Fruit fly (Drosophila melanogaster): ENCODE data around the gene hzg.

DNA sequence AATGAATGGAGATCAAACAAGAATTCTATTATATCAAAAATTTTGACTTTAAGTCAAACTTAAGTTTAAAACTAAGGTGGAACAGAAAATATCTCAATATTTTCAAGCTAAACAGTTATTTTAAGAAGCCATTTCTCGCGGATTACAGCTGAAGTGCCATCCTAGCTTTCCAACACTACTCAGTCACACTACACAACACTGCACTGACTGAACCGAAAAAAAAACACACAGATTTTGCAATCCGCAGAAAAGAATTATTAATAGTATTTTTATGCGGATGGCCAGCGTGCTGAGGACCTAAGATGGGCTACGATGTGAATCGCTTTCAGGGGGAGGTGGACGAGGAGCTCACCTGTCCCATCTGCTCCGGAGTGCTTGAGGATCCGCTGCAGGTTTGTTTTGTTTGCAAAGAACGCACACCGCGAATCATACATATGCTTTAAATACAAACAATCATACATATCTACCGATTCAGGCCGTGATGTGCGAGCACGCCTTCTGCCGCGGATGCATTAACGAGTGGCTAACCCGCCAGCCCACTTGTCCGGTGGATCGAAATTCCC is 48.0 kb downstream of the hzg start, which contains the start of gene elgi:
- peak; percentile 70 for TF ChIP-seq pad (GFP tag; optimal IDR thresholded peaks at IDR 0.05)
- peak; percentile 90 for TF ChIP-seq CG1620 (GFP tag; optimal IDR thresholded peaks at IDR 0.05)
- TF ChIP-seq Clk (GFP tag; optimal IDR thresholded peaks at IDR 0.05), result peak; percentile 41
- peak; percentile 71 for TF ChIP-seq cic (GFP tag; optimal IDR thresholded peaks at IDR 0.05)
- TF ChIP-seq Mnt (GFP tag; optimal IDR thresholded peaks at IDR 0.05), result peak; percentile 80
- TF ChIP-seq kay (GFP tag; ENCODE audit: borderline replicate concordance), result no peak
- peak; percentile 68 for TF ChIP-seq Hr96 (GFP tag; optimal IDR thresholded peaks at IDR 0.05)
- no peak for TF ChIP-seq cnc (optimal IDR thresholded peaks at IDR 0.05)
